Worm (Caenorhabditis elegans) whole organism, L1 larva: ENCODE results near the gene srv-29.

Experiments used
- elt-2 ChIP-seq: sonication (generic microtip); optimal IDR thresholded peaks from 2 replicates; lab custom pipeline; 2016; ENCODE audit warnings: missing genetic modification characterization, mild to moderate bottlenecking, inconsistent platforms, missing compliant biosample characterization, missing genetic modification reagents
- fkh-10 ChIP-seq: sonication (generic microtip); optimal IDR thresholded peaks from 2 replicates; lab custom pipeline; 2017; ENCODE audit warnings: missing biosample characterization, missing genetic modification reagents, missing genetic modification characterization
- jun-1 ChIP-seq: fragments of 150-350 bp; optimal IDR thresholded peaks from 2 replicates; lab custom pipeline; 2014; ENCODE audit warnings: missing biosample characterization, missing genetic modification reagents, missing genetic modification characterization
- lin-13 ChIP-seq: fragments of 150-350 bp; optimal IDR thresholded peaks from 2 replicates; lab custom pipeline; 2014; ENCODE audit warnings: missing biosample characterization, missing genetic modification reagents, missing genetic modification characterization
- lin-15B ChIP-seq: fragments of 150-350 bp; sonication (generic microtip); optimal IDR thresholded peaks from 3 replicates; lab custom pipeline; 2014; ENCODE audit warnings: missing biosample characterization, missing genetic modification characterization
- lin-35 ChIP-seq, 2 experiments: fragments of 150-350 bp; optimal IDR thresholded peaks; 2 replicates each; lab custom pipeline; 2014; ENCODE audit warnings: missing biosample characterization in 2 of 2, missing genetic modification characterization in 2 of 2, missing genetic modification reagents in 2 of 2
- nhr-28 ChIP-seq: fragments of 150-350 bp; optimal IDR thresholded peaks from 2 replicates; lab custom pipeline; 2014; ENCODE audit warnings: missing biosample characterization, missing genetic modification characterization
- skn-1 ChIP-seq: fragments of 150-350 bp; optimal IDR thresholded peaks from 2 replicates; lab custom pipeline; 2014; ENCODE audit warnings: missing biosample characterization, missing genetic modification characterization
- tbx-2 ChIP-seq: sonication (generic microtip); optimal IDR thresholded peaks from 2 replicates; lab custom pipeline; 2016; ENCODE audit warnings: missing genetic modification characterization, missing compliant biosample characterization
- unc-62 ChIP-seq: fragments of 150-350 bp; optimal IDR thresholded peaks from 2 replicates; lab custom pipeline; 2014; ENCODE audit warnings: missing biosample characterization, missing genetic modification reagents, missing genetic modification characterization
- ztf-11 ChIP-seq, 2 experiments: sonication (generic microtip); optimal IDR thresholded peaks; 2 replicates each; lab custom pipeline; 2016 to 2017; ENCODE audit warnings: missing genetic modification characterization in 2 of 2, missing biosample characterization in 1 of 2, missing compliant biosample characterization in 1 of 2

ce11 chrIV:6298253-6298652 is 31.9 kb upstream of the srv-29 start, which contains the start of gene srv-27:
- TF ChIP-seq lin-13 (GFP tag; lab: Kevin White, UChicago) (no peak), nhr-28 (tag; lab: Kevin White, UChicago) (no peak), ztf-11 (tag; optimal IDR thresholded peaks at IDR 0.05; lab: Kevin White, UChicago) (no peak), lin-15B (tag; lab: Kevin White, UChicago) (no peak), elt-2 (tag; lab: Kevin White, UChicago) (no peak), fkh-10 (GFP tag; lab: Kevin White, UChicago) (no peak), skn-1 (tag; lab: Kevin White, UChicago) (no peak), tbx-2 (tag; lab: Kevin White, UChicago) (no peak), unc-62 (GFP tag; lab: Kevin White, UChicago) (no peak), jun-1 (no peak), lin-35 (GFP tag; optimal IDR thresholded peaks at IDR 0.05; lab: Kevin White, UChicago) (no peak)
